Fruit fly (Drosophila melanogaster): ENCODE measurements around the gene Alp11.

dm6 chrX:15574384-15574783, 13.1 kb upstream of the Alp11 start, which contains the start of gene CG9213:
- no peak for TF ChIP-seq br (GFP tag; optimal IDR thresholded peaks at IDR 0.05)
- no peak for TF ChIP-seq Myc (optimal IDR thresholded peaks at IDR 0.05)
- no peak for TF ChIP-seq Dfd (GFP tag; optimal IDR thresholded peaks at IDR 0.05)

Measured in whole organism, wandering third instar larva.